Worm (Caenorhabditis elegans) whole organism, L2 larva: ENCODE data around the gene oac-3.

ENCODE experiments used
- R02D3.7 ChIP-seq: fragments of 150-350 bp; optimal IDR thresholded peaks from 2 replicates; lab custom pipeline; 2014; ENCODE audit warnings: missing biosample characterization, missing genetic modification characterization
- ama-1 ChIP-seq: fragments of 150-350 bp; optimal IDR thresholded peaks from 2 replicates; lab custom pipeline; 2018; ENCODE audit warnings: inconsistent platforms
- gmeb-1 ChIP-seq: fragments of 150-350 bp; optimal IDR thresholded peaks from 2 replicates; lab custom pipeline; 2014; ENCODE audit warnings: missing biosample characterization, missing genetic modification characterization
- lin-13 ChIP-seq: fragments of 150-350 bp; optimal IDR thresholded peaks from 2 replicates; lab custom pipeline; 2014; ENCODE audit warnings: missing biosample characterization, missing genetic modification reagents, missing genetic modification characterization
- mab-5 ChIP-seq: fragments of 150-350 bp; optimal IDR thresholded peaks from 2 replicates; lab custom pipeline; 2014; ENCODE audit warnings: missing biosample characterization, missing genetic modification characterization
- skn-1 ChIP-seq: sonication (generic microtip); optimal IDR thresholded peaks from 2 replicates; lab custom pipeline; 2017; ENCODE audit warnings: missing biosample characterization, missing genetic modification characterization
- zag-1 ChIP-seq: fragments of 150-350 bp; optimal IDR thresholded peaks from 2 replicates; lab custom pipeline; 2014; ENCODE audit warnings: missing biosample characterization, missing genetic modification characterization

DNA sequence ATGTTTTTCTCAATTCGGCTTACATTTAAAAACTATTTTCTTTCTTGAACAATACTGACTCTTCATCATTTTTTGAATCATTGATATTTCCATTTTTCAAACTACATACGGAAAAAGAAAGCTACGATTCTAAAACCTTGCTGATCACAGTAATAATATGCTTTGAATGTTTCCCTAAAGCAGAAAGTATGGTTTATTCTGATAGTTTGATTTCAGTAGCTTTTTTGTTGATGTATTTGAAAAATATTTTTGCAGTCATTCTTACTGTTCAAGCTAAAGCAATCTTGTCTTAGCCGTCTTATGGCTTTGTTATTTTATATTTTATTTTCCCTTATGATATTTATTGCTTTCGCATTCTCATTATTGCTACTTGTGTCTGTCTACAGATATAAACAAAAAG is 30.2 kb downstream of the oac-3 start, which contains the start of gene srxa-13:
- TF ChIP-seq lin-13 (GFP tag; lab: Kevin White, UChicago) (no peak), skn-1 (no peak), R02D3.7 (no peak), mab-5 (tag; lab: Kevin White, UChicago) (no peak), gmeb-1 (tag; lab: Kevin White, UChicago) (no peak), zag-1 (tag; lab: Kevin White, UChicago) (no peak), ama-1 (lab: Kevin White, UChicago) (no peak)
